Fruit fly (Drosophila melanogaster) whole organism, wandering third instar larva: Measurements from ENCODE around the gene neo.

Source experiments
- Abd-B ChIP-seq: fragments of >200 bp; optimal IDR thresholded peaks from 2 replicates; lab custom pipeline; 2017; ENCODE audit warnings: missing biosample characterization, missing genetic modification characterization
- GATAd ChIP-seq: sonication (Bioruptor generic); optimal IDR thresholded peaks from 2 replicates; lab custom pipeline; 2016; ENCODE audit warnings: missing biosample characterization, missing genetic modification characterization
- Jra ChIP-seq: sonication (Bioruptor generic); optimal IDR thresholded peaks from 2 replicates; lab custom pipeline; 2016; ENCODE audit warnings: missing biosample characterization, missing genetic modification characterization
- Sp1 ChIP-seq: fragments of 200-800 bp; sonication (Bioruptor generic); optimal IDR thresholded peaks from 3 replicates; lab custom pipeline; 2019; ENCODE audit warnings: missing biosample characterization, mild to moderate bottlenecking, missing genetic modification characterization, moderate library complexity
- foxo ChIP-seq, 2 experiments: fragments of 200-800 bp; sonication (Bioruptor generic); optimal IDR thresholded peaks; 2 replicates in 1 of 2; 3 replicates in 1 of 2; lab custom pipeline; 2016 to 2017; ENCODE audit warnings: missing biosample characterization in 2 of 2, missing genetic modification characterization in 2 of 2
- fru ChIP-seq: fragments of 200-800 bp; sonication (Bioruptor generic); optimal IDR thresholded peaks from 3 replicates; lab custom pipeline; 2016; ENCODE audit warnings: missing biosample characterization, mild to moderate bottlenecking, missing genetic modification characterization
- lola ChIP-seq: fragments of >200 bp; optimal IDR thresholded peaks from 2 replicates; lab custom pipeline; 2017; ENCODE audit warnings: missing biosample characterization, missing genetic modification characterization
- rgr ChIP-seq: fragments of 200-800 bp; sonication (Bioruptor generic); optimal IDR thresholded peaks from 3 replicates; lab custom pipeline; 2016; ENCODE audit warnings: missing biosample characterization, mild to moderate bottlenecking, missing genetic modification characterization
- usp ChIP-seq: fragments of >200 bp; optimal IDR thresholded peaks from 2 replicates; lab custom pipeline; 2017; ENCODE audit warnings: missing biosample characterization, missing genetic modification characterization

dm6 chr3R:29770930-29771329 lies 48.0 kb upstream of the neo start:
- TF ChIP-seq lola (GFP tag; lab: Kevin White, UChicago) (no peak), GATAd (GFP tag; lab: Kevin White, UChicago) (no peak), Jra (no peak), usp (no peak), Sp1 (GFP tag; lab: Kevin White, UChicago) (no peak), Abd-B (no peak), rgr (GFP tag; lab: Kevin White, UChicago) (no peak), fru (GFP tag; lab: Kevin White, UChicago) (no peak), foxo (GFP tag; optimal IDR thresholded peaks at IDR 0.05; lab: Kevin White, UChicago) (no peak)
